Worm (Caenorhabditis elegans): ENCODE data around the gene fbxa-81.
"Not testable (repeated sequence)": the region's sequence is repeated elsewhere in the genome, so short reads cannot be mapped to it uniquely, and the experiment has no call there.

ce11 chrX:14525081-14525324 is 16.9 kb downstream of the fbxa-81 start, which contains the start of gene nspc-17:
- not testable (repeated sequence) for TF ChIP-seq zip-5 (tag; optimal IDR thresholded peaks at IDR 0.05); dmd-4 (tag; optimal IDR thresholded peaks at IDR 0.05; ENCODE audit: borderline replicate concordance); ets-4 (tag; optimal IDR thresholded peaks at IDR 0.05); ceh-30 (tag; optimal IDR thresholded peaks at IDR 0.05); odd-2 (tag; optimal IDR thresholded peaks at IDR 0.05); nfya-1 (tag; optimal IDR thresholded peaks at IDR 0.05); ztf-16 (tag; optimal IDR thresholded peaks at IDR 0.05); sdc-2 (tag; optimal IDR thresholded peaks at IDR 0.05); ceh-31 (tag; optimal IDR thresholded peaks at IDR 0.05)

Data from whole organism, late embryonic.